Worm (Caenorhabditis elegans) whole organism, L4 larva: Measurements from ENCODE around the gene eif-3.G.
"Not testable (repeated sequence)": the region's sequence is repeated elsewhere in the genome, so short reads cannot be mapped to it uniquely, and the experiment has no call there.

Experiments
- F10B5.3 ChIP-seq: sonication (generic microtip); optimal IDR thresholded peaks from 2 replicates; lab custom pipeline; 2016; ENCODE audit warnings: mild to moderate bottlenecking, missing genetic modification characterization, missing compliant biosample characterization
- F37D6.2 ChIP-seq: sonication (generic microtip); optimal IDR thresholded peaks from 2 replicates; lab custom pipeline; 2016; ENCODE audit warnings: mild to moderate bottlenecking, missing genetic modification characterization, missing compliant biosample characterization
- F49E8.2 ChIP-seq: sonication (generic microtip); optimal IDR thresholded peaks from 2 replicates; lab custom pipeline; 2016; ENCODE audit warnings: missing compliant biosample characterization, mild to moderate bottlenecking, missing genetic modification characterization, borderline replicate concordance
- R02D3.7 ChIP-seq: fragments of 150-350 bp; sonication (generic microtip); optimal IDR thresholded peaks from 3 replicates; lab custom pipeline; 2014; ENCODE audit warnings: missing biosample characterization, missing genetic modification characterization
- Y5F2A.4 ChIP-seq: fragments of 200-800 bp; sonication (Bioruptor generic); optimal IDR thresholded peaks from 2 replicates; lab custom pipeline; 2018; ENCODE audit warnings: mild to moderate bottlenecking, missing genetic modification characterization, missing compliant biosample characterization
- ZK546.5 ChIP-seq, 2 experiments: sonication (generic microtip); optimal IDR thresholded peaks; 2 replicates each; lab custom pipeline; 2017; ENCODE audit warnings: missing biosample characterization in 2 of 2, missing genetic modification characterization in 2 of 2
- aha-1 ChIP-seq: fragments of 150-350 bp; peaks from one replicate; lab custom pipeline; 2014; ENCODE audit warnings: missing biosample characterization, missing genetic modification characterization
- ama-1 ChIP-seq: fragments of 150-350 bp; optimal IDR thresholded peaks from 2 replicates; lab custom pipeline; 2014; ENCODE audit warnings: inconsistent platforms, mixed read lengths
- ceh-32 ChIP-seq: sonication (generic microtip); optimal IDR thresholded peaks from 2 replicates; lab custom pipeline; 2016; ENCODE audit warnings: mild to moderate bottlenecking, missing genetic modification characterization, missing compliant biosample characterization; ENCODE audit not compliant: poor library complexity
- ceh-44 ChIP-seq: fragments of 200-800 bp; sonication (Bioruptor generic); IDR thresholded peaks from 2 replicates; pipeline ENCODE4 v1.3.6; 2022; ENCODE audit warnings: missing genetic modification reagents, missing genetic modification characterization, missing compliant biosample characterization
- cey-2 ChIP-seq: sonication (generic microtip); optimal IDR thresholded peaks from 3 replicates; lab custom pipeline; 2017; ENCODE audit warnings: missing genetic modification characterization, mild to moderate bottlenecking, missing compliant biosample characterization, antibody characterized with exemption, borderline replicate concordance; ENCODE audit not compliant: insufficient read depth
- daf-12 ChIP-seq: fragments of 150-350 bp; optimal IDR thresholded peaks from 2 replicates; lab custom pipeline; 2014; ENCODE audit warnings: missing biosample characterization, missing genetic modification reagents, missing genetic modification characterization
- daf-16 ChIP-seq, 3 experiments: sonication (generic microtip); optimal IDR thresholded peaks; 2 replicates each; lab custom pipeline; 2016 to 2017; ENCODE audit warnings: missing genetic modification characterization in 3 of 3, missing genetic modification reagents in 3 of 3, mild to moderate bottlenecking in 2 of 3, missing compliant biosample characterization in 2 of 3, missing biosample characterization in 1 of 3, moderate library complexity in 1 of 3
- dmd-8 ChIP-seq: fragments of 200-800 bp; sonication (Bioruptor generic); IDR thresholded peaks from 2 replicates; pipeline ENCODE4 v1.3.6; 2022; ENCODE audit warnings: missing genetic modification characterization, missing compliant biosample characterization
- dpl-1 ChIP-seq: fragments of 150-350 bp; optimal IDR thresholded peaks from 2 replicates; lab custom pipeline; 2014; ENCODE audit warnings: missing biosample characterization, missing genetic modification reagents, missing genetic modification characterization
- dve-1 ChIP-seq: sonication (generic microtip); optimal IDR thresholded peaks from 2 replicates; lab custom pipeline; 2017; ENCODE audit warnings: antibody characterized with exemption, mild to moderate bottlenecking, missing genetic modification characterization, missing compliant biosample characterization; ENCODE audit not compliant: insufficient read depth
- fos-1 ChIP-seq: fragments of 150-350 bp; optimal IDR thresholded peaks from 2 replicates; lab custom pipeline; 2014; ENCODE audit warnings: missing biosample characterization, missing genetic modification characterization
- hmg-1.1 ChIP-seq: fragments of 200-800 bp; sonication (Bioruptor generic); IDR thresholded peaks from 2 replicates; pipeline ENCODE4 v1.3.6; 2022; ENCODE audit warnings: missing genetic modification reagents, missing genetic modification characterization, missing compliant biosample characterization
- lim-7 ChIP-seq: fragments of 200-800 bp; sonication (Bioruptor generic); IDR thresholded peaks from 2 replicates; pipeline ENCODE4 v1.3.6; 2022; ENCODE audit warnings: missing genetic modification characterization, missing compliant biosample characterization
- lin-15B ChIP-seq: fragments of 150-350 bp; sonication (generic microtip); optimal IDR thresholded peaks from 3 replicates; lab custom pipeline; 2014; ENCODE audit warnings: missing biosample characterization, missing genetic modification characterization
- lsy-2 ChIP-seq, 2 experiments: fragments of 150-350 bp in 1 of 2; sonication (generic microtip) in 1 of 2; optimal IDR thresholded peaks; 2 replicates each; lab custom pipeline; 2014 to 2017; ENCODE audit warnings: missing biosample characterization in 2 of 2, missing genetic modification characterization in 2 of 2
- mdl-1 ChIP-seq, 2 experiments: fragments of 150-350 bp in 1 of 2; sonication (generic microtip) in 1 of 2; optimal IDR thresholded peaks; 2 replicates each; lab custom pipeline; 2014 to 2017; ENCODE audit warnings: missing biosample characterization in 2 of 2, missing genetic modification characterization in 2 of 2
- mdt-29 ChIP-seq: fragments of 200-800 bp; sonication (Bioruptor generic); IDR thresholded peaks from 2 replicates; pipeline ENCODE4 v1.3.6; 2022; ENCODE audit warnings: missing genetic modification reagents, missing genetic modification characterization, missing compliant biosample characterization
- mep-1 ChIP-seq: fragments of 150-350 bp; sonication (generic microtip); optimal IDR thresholded peaks from 3 replicates; lab custom pipeline; 2014; ENCODE audit warnings: missing biosample characterization, missing genetic modification characterization
- mes-2 ChIP-seq: sonication (generic microtip); optimal IDR thresholded peaks from 2 replicates; lab custom pipeline; 2016; ENCODE audit warnings: missing genotype, mild to moderate bottlenecking, missing genetic modification characterization, missing compliant biosample characterization; ENCODE audit not compliant: poor library complexity, severe bottlenecking
- mxl-3 ChIP-seq: fragments of 200-800 bp; sonication (Bioruptor generic); optimal IDR thresholded peaks from 2 replicates; lab custom pipeline; 2018; ENCODE audit warnings: mild to moderate bottlenecking, missing genetic modification characterization, missing compliant biosample characterization
- nhr-28 ChIP-seq: fragments of 150-350 bp; optimal IDR thresholded peaks from 2 replicates; lab custom pipeline; 2014; ENCODE audit warnings: missing biosample characterization, missing genetic modification characterization
- nhr-41 ChIP-seq: fragments of 200-800 bp; sonication (Bioruptor generic); IDR thresholded peaks from 2 replicates; pipeline ENCODE4 v1.3.6; 2022; ENCODE audit warnings: missing genetic modification reagents, missing genetic modification characterization, missing compliant biosample characterization
- nhr-48 ChIP-seq: sonication (generic microtip); optimal IDR thresholded peaks from 2 replicates; lab custom pipeline; 2016; ENCODE audit warnings: mild to moderate bottlenecking, missing genetic modification characterization, missing compliant biosample characterization
- nhr-6 ChIP-seq: fragments of 150-350 bp; optimal IDR thresholded peaks from 2 replicates; lab custom pipeline; 2014; ENCODE audit warnings: missing biosample characterization, missing genetic modification characterization
- nhr-76 ChIP-seq: fragments of 150-350 bp; optimal IDR thresholded peaks from 2 replicates; lab custom pipeline; 2014; ENCODE audit warnings: missing biosample characterization, missing genetic modification characterization
- unc-130 ChIP-seq: sonication (generic microtip); optimal IDR thresholded peaks from 2 replicates; lab custom pipeline; 2016; ENCODE audit warnings: missing genetic modification reagents, missing genetic modification characterization, missing compliant biosample characterization
- unc-39 ChIP-seq: sonication (generic microtip); optimal IDR thresholded peaks from 2 replicates; lab custom pipeline; 2017; ENCODE audit warnings: missing biosample characterization, missing genetic modification characterization
- zip-11 ChIP-seq: fragments of 200-800 bp; sonication (Bioruptor generic); IDR thresholded peaks from 2 replicates; pipeline ENCODE4 v1.3.6; 2022; ENCODE audit warnings: missing genetic modification characterization, missing compliant biosample characterization
- ztf-7 ChIP-seq: fragments of 150-350 bp; optimal IDR thresholded peaks from 2 replicates; lab custom pipeline; 2014; ENCODE audit warnings: missing biosample characterization, missing genetic modification characterization

eif-3.G gene

DNA sequence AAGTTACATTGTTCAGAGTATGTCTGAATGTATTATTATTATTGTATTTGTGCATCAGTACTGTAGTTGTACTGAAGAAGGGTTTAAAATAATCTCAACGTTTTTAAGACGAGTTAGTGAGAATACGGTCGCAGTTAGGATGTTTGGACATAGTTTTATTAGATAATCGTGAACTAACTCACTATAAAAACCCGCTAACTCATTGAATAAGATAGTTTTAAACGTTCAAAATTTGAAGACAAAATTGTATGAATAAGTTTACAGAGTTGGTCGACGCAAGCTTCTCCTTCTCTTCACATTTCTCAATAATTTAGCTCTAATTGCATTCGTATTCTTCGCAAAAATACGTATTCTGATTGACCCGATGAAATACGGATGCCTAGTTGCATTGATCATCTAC, 23.6 kb upstream of the eif-3.G start:
- no peak for TF ChIP-seq dpl-1 (GFP tag; lab: Kevin White, UChicago)
- peak; percentile 19 for TF ChIP-seq mep-1 (tag; lab: Kevin White, UChicago)

DNA sequence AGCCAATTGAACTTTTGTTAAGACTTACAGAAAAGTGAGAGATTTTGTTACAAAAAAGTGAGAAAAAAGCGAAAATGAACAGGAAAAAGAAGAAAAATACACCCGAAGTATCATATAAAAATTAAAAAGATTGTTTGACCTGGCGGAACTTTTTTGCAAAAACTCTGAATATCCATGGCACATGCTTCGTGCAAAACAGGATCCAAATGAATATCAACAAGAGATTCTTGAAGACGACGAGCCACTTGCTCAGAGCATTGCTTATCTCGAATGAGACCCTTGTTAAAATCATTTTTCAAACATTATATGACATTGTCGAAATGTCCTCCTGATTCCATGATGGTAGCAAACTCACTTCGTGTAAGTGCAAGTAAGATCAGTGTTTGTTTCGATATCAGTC, 22.8 kb upstream of the eif-3.G start, which contains the start of gene F14E5.8:
F14E5.8 (plus strand) TSS at position 301 of the 400 bp plus-strand sequence.
- TF ChIP-seq lim-7 (GFP tag; lab: Robert Waterston, UW); lsy-2 (tag; optimal IDR thresholded peaks at IDR 0.05; lab: Kevin White, UChicago); mxl-3 (GFP tag; lab: Kevin White, UChicago): not testable (repeated sequence)

ce11 chrII:8420775-8421388, 21.7 kb upstream of the eif-3.G start:
- TF ChIP-seq ZK546.5 (tag; optimal IDR thresholded peaks at IDR 0.05; lab: Kevin White, UChicago), result no peak
- TF ChIP-seq unc-39 (tag; lab: Kevin White, UChicago), result no peak
- TF ChIP-seq mep-1 (tag; lab: Kevin White, UChicago), result peak; percentile 39
- TF ChIP-seq mdt-29 (GFP tag; lab: Robert Waterston, UW), result no peak
- TF ChIP-seq fos-1 (tag; lab: Kevin White, UChicago), result no peak
- peak; percentile 82 for TF ChIP-seq ztf-7 (tag; lab: Kevin White, UChicago)
- no peak for TF ChIP-seq Y5F2A.4 (GFP tag; lab: Kevin White, UChicago)
- no peak for TF ChIP-seq nhr-76 (tag; lab: Kevin White, UChicago)
- TF ChIP-seq nhr-41 (GFP tag; lab: Robert Waterston, UW), result no peak

DNA sequence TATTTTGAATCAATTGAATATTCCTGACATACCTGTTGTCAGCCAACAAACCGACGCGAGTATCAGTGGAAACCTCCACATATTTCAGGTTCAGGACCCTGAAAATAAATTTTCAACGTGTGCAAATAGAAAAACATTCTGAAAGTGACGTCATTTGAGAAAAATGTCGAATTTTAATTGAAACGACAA, 13.9 kb upstream of the eif-3.G start, which contains the start of gene F14E5.2:
F14E5.2 (minus strand) TSS at position 101 of the 189 bp plus-strand sequence.
- no peak for TF ChIP-seq lim-7 (GFP tag; lab: Robert Waterston, UW)
- TF ChIP-seq F37D6.2, result no peak
- no peak for TF ChIP-seq dmd-8 (GFP tag; lab: Robert Waterston, UW)
- no peak for TF ChIP-seq R02D3.7
- no peak for TF ChIP-seq daf-12 (tag; lab: Kevin White, UChicago)
- no peak for TF ChIP-seq mes-2 (tag; lab: Kevin White, UChicago)
- no peak for TF ChIP-seq dpl-1 (GFP tag; lab: Kevin White, UChicago)
- no peak for TF ChIP-seq ama-1 (lab: Kevin White, UChicago)
- no peak for TF ChIP-seq ztf-7 (tag; lab: Kevin White, UChicago)
- no peak for TF ChIP-seq dve-1 (tag; lab: Kevin White, UChicago)
- no peak for TF ChIP-seq ZK546.5 (tag; optimal IDR thresholded peaks at IDR 0.05; lab: Kevin White, UChicago)
- TF ChIP-seq mdl-1 (tag; optimal IDR thresholded peaks at IDR 0.05; lab: Kevin White, UChicago), result no peak
- no peak for TF ChIP-seq zip-11 (GFP tag; lab: Robert Waterston, UW)
- no peak for TF ChIP-seq nhr-48 (tag; lab: Kevin White, UChicago)
- TF ChIP-seq cey-2 (tag; lab: Kevin White, UChicago), result no peak
- no peak for TF ChIP-seq ceh-44 (GFP tag; lab: Robert Waterston, UW)
- TF ChIP-seq ceh-32 (tag; lab: Kevin White, UChicago), result no peak
- no peak for TF ChIP-seq F10B5.3 (tag; lab: Kevin White, UChicago)
- TF ChIP-seq nhr-6, result no peak

ce11 chrII:8428947-8429919, 13.3 kb upstream of the eif-3.G start:
- TF ChIP-seq unc-130 (GFP tag; lab: Kevin White, UChicago), result peak; percentile 14
- TF ChIP-seq lin-15B (tag; lab: Kevin White, UChicago), result no peak
- TF ChIP-seq R02D3.7, result no peak
- peak; percentile 7 for TF ChIP-seq mxl-3 (GFP tag; lab: Kevin White, UChicago)
- TF ChIP-seq cey-2 (tag; lab: Kevin White, UChicago), result no peak
- no peak for TF ChIP-seq dve-1 (tag; lab: Kevin White, UChicago)
- peak; percentile 36; the same call in 1 of the 2 replicates for TF ChIP-seq hmg-1.1 (GFP tag; lab: Robert Waterston, UW)
- peak in 1 of 2 experiments; percentile 43 for TF ChIP-seq lsy-2 (tag; optimal IDR thresholded peaks at IDR 0.05; lab: Kevin White, UChicago)
- TF ChIP-seq aha-1 (tag; lab: Kevin White, UChicago), result peak; percentile 76
- peak; percentile 19 for TF ChIP-seq nhr-28
- TF ChIP-seq F49E8.2 (tag; lab: Kevin White, UChicago), result peak; percentile 52
- no peak for TF ChIP-seq daf-16 (GFP tag; optimal IDR thresholded peaks at IDR 0.05; lab: Kevin White, UChicago)
- peak; percentile 8 for TF ChIP-seq daf-16 (tag; optimal IDR thresholded peaks at IDR 0.05; lab: Kevin White, UChicago)
- peak; percentile 24 for TF ChIP-seq dpl-1 (GFP tag; lab: Kevin White, UChicago)
